Fruit fly (Drosophila melanogaster): ENCODE measurements around the gene CG4230.

Gene CG4230

dm6 chr2L:5080225-5080867 lies 15.7 kb upstream of the CG4230 start (continued):
- peak; percentile 78 for TF ChIP-seq dsx (GFP tag; optimal IDR thresholded peaks at IDR 0.05; ENCODE audit: poor library complexity, severe bottlenecking)
- no peak for TF ChIP-seq topi (GFP tag; optimal IDR thresholded peaks at IDR 0.05)
- TF ChIP-seq OdsH (GFP tag; optimal IDR thresholded peaks at IDR 0.05) = peak; percentile 83
- peak; percentile 70 for TF ChIP-seq CG16779 (tag; optimal IDR thresholded peaks at IDR 0.05)
- TF ChIP-seq Hr4 (GFP tag; optimal IDR thresholded peaks at IDR 0.05) = peak; percentile 85
- no peak for TF ChIP-seq Sox15 (GFP tag; optimal IDR thresholded peaks at IDR 0.05)
- peak; percentile 80 for TF ChIP-seq spab (GFP tag; optimal IDR thresholded peaks at IDR 0.05)
- TF ChIP-seq esn (GFP tag; optimal IDR thresholded peaks at IDR 0.05) = no peak
- TF ChIP-seq CG9139 (GFP tag; optimal IDR thresholded peaks at IDR 0.05) = peak; percentile 77
- peak; percentile 77 for TF ChIP-seq CG11294 (GFP tag; IDR thresholded peaks at IDR 0.05)
- peak; percentile 81 for TF ChIP-seq CG3919 (GFP tag; optimal IDR thresholded peaks at IDR 0.05)
- peak; percentile 72; the same call in 1 of the 3 replicates for TF ChIP-seq eg (GFP tag; IDR thresholded peaks at IDR 0.05)
- TF ChIP-seq CG7368 (GFP tag; optimal IDR thresholded peaks at IDR 0.05) = peak; percentile 44
- TF ChIP-seq CG31627 (GFP tag; optimal IDR thresholded peaks at IDR 0.05) = no peak
- no peak for TF ChIP-seq Smox (GFP tag; optimal IDR thresholded peaks at IDR 0.05)
- TF ChIP-seq CG6808 (GFP tag; optimal IDR thresholded peaks at IDR 0.05) = peak; percentile 82
- peak; percentile 83 for TF ChIP-seq CG10631 (GFP tag; optimal IDR thresholded peaks at IDR 0.05)
- peak; percentile 70 for TF ChIP-seq CG11762 (GFP tag; optimal IDR thresholded peaks at IDR 0.05; ENCODE audit: insufficient read depth)
- peak; percentile 80 for TF ChIP-seq fd59A (GFP tag; optimal IDR thresholded peaks at IDR 0.05)
- no peak for TF ChIP-seq Eip93F (GFP tag; optimal IDR thresholded peaks at IDR 0.05)
- peak; percentile 95 for TF ChIP-seq CG15336 (GFP tag; IDR thresholded peaks at IDR 0.05)
- TF ChIP-seq pdm3 (GFP tag; optimal IDR thresholded peaks at IDR 0.05) = no peak
- TF ChIP-seq CG3032 (tag; optimal IDR thresholded peaks at IDR 0.05) = peak; percentile 84
- peak; percentile 53 for TF ChIP-seq CG6792 (GFP tag; optimal IDR thresholded peaks at IDR 0.05)
- TF ChIP-seq Ets96B (tag; optimal IDR thresholded peaks at IDR 0.05) = peak; percentile 82
- no peak for TF ChIP-seq Blimp-1 (GFP tag; optimal IDR thresholded peaks at IDR 0.05)
- peak; percentile 64 for TF ChIP-seq CG8632 (GFP tag; optimal IDR thresholded peaks at IDR 0.05)
- TF ChIP-seq Sox14 (GFP tag; optimal IDR thresholded peaks at IDR 0.05) = peak; percentile 49
- TF ChIP-seq CG34406 (GFP tag; optimal IDR thresholded peaks at IDR 0.05) = peak; percentile 52
- TF ChIP-seq net (GFP tag; optimal IDR thresholded peaks at IDR 0.05) = peak; percentile 77
- no peak for TF ChIP-seq fd85E (GFP tag; optimal IDR thresholded peaks at IDR 0.05)

- peak; percentile 33 for TF ChIP-seq Sox14 (GFP tag; optimal IDR thresholded peaks at IDR 0.05)
- no peak for TF ChIP-seq acj6 (GFP tag; optimal IDR thresholded peaks at IDR 0.05)
- peak; percentile 57 for TF ChIP-seq vri (GFP tag; optimal IDR thresholded peaks at IDR 0.05)
- TF ChIP-seq Eip75B (GFP tag; optimal IDR thresholded peaks at IDR 0.05) = no peak
- peak; percentile 52 for TF ChIP-seq lz (GFP tag; optimal IDR thresholded peaks at IDR 0.05)
- peak; percentile 19 for TF ChIP-seq Ets21C (GFP tag; optimal IDR thresholded peaks at IDR 0.05)
- TF ChIP-seq esn (GFP tag; optimal IDR thresholded peaks at IDR 0.05) = peak; percentile 52
- peak; percentile 43 for TF ChIP-seq svp (GFP tag)
- TF ChIP-seq CG31627 (GFP tag; optimal IDR thresholded peaks at IDR 0.05) = peak; percentile 28
- TF ChIP-seq CG34406 (GFP tag; optimal IDR thresholded peaks at IDR 0.05) = no peak
- peak; percentile 29 for TF ChIP-seq Eip78C (GFP tag)
- TF ChIP-seq fkh (GFP tag; optimal IDR thresholded peaks at IDR 0.05) = peak; percentile 12
- TF ChIP-seq Eip93F (GFP tag; optimal IDR thresholded peaks at IDR 0.05) = no peak
- TF ChIP-seq CG32006 (GFP tag; optimal IDR thresholded peaks at IDR 0.05) = peak; percentile 20
- TF ChIP-seq CG8632 (GFP tag; optimal IDR thresholded peaks at IDR 0.05) = no peak
- peak; percentile 47 for TF ChIP-seq Met (GFP tag; optimal IDR thresholded peaks at IDR 0.05)
- no peak for TF ChIP-seq CG11762 (GFP tag; optimal IDR thresholded peaks at IDR 0.05; ENCODE audit: insufficient read depth)
- TF ChIP-seq topi (GFP tag; optimal IDR thresholded peaks at IDR 0.05) = peak; percentile 24
Observed at dm6 chr2L:5084586-5085257, 11.3 kb upstream of the CG4230 start.
